Worm (Caenorhabditis elegans): ENCODE results near the gene smi-1.

DNA sequence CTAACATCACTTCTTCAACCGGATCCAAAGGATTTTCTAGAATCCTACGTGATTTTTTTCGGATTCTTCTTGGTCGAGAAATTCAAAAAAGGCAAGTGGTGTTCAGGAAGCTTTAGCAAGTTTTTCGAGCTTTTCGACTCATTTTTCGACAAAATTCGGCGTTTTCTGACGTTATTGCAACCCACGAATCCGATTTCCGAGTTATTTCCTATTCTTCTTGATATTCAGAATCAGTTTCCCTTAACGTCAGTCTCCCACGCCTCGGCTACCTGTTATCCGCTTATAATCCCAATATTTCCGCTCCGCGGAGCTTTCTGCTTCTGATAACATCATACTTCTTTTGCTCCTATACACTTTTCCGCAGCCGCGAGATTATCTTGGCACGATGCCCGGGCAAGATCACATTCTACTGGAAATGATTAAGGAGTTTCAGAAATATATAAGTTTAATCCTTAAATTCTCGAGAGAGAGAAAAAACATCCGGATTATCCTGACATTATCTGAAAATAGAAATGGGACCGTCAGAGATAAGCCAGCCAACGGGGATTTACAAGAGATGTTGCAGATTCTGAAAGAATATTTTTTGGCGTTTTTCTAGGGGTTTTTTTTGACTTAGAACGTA is 40.3 kb downstream of the smi-1 start:
- TF ChIP-seq ztf-11 (tag; optimal IDR thresholded peaks at IDR 0.05) (no peak), bed-3 (GFP tag; optimal IDR thresholded peaks at IDR 0.05) (no peak), pha-4 (tag; optimal IDR thresholded peaks at IDR 0.05) (no peak), lin-13 (tag; optimal IDR thresholded peaks at IDR 0.05) (no peak), elt-3 (tag; optimal IDR thresholded peaks at IDR 0.05) (no peak), elt-1 (tag; optimal IDR thresholded peaks at IDR 0.05; ENCODE audit: borderline replicate concordance, insufficient read depth) (no peak)
